Worm (Caenorhabditis elegans) whole organism, L1 larva: Measurements from ENCODE around the gene C09H10.9.

Experiments used
- aly-2 ChIP-seq: fragments of 150-350 bp; optimal IDR thresholded peaks from 2 replicates; lab custom pipeline; 2014; ENCODE audit warnings: missing biosample characterization, missing genetic modification characterization
- ama-1 ChIP-seq: fragments of 150-350 bp; optimal IDR thresholded peaks from 2 replicates; lab custom pipeline; 2014
- ceh-82 ChIP-seq, 3 experiments: fragments of 150-350 bp in 1 of 3; sonication (generic microtip) in 2 of 3; optimal IDR thresholded peaks; 2 replicates each; lab custom pipeline; 2014 to 2017; ENCODE audit warnings: missing biosample characterization in 3 of 3, missing genetic modification characterization in 3 of 3
- ces-1 ChIP-seq: fragments of 150-350 bp; optimal IDR thresholded peaks from 2 replicates; lab custom pipeline; 2014; ENCODE audit warnings: missing biosample characterization, missing genetic modification reagents, missing genetic modification characterization
- elt-3 ChIP-seq, 6 experiments: fragments of 150-350 bp in 1 of 6; sonication (generic microtip); optimal IDR thresholded peaks; 2 replicates each; lab custom pipeline; 2017 to 2018; ENCODE audit warnings: missing biosample characterization in 6 of 6, missing genetic modification characterization in 6 of 6, inconsistent platforms in 1 of 6
- fkh-4 ChIP-seq: sonication (generic microtip); optimal IDR thresholded peaks from 2 replicates; lab custom pipeline; 2016; ENCODE audit warnings: missing compliant biosample characterization, missing genetic modification characterization, borderline replicate concordance
- mdl-1 ChIP-seq, 2 experiments: fragments of 150-350 bp; optimal IDR thresholded peaks; 2 replicates each; lab custom pipeline; 2014 to 2017; ENCODE audit warnings: missing biosample characterization in 2 of 2, missing genetic modification characterization in 2 of 2, inconsistent platforms in 1 of 2
- nhr-47 ChIP-seq: sonication (generic microtip); optimal IDR thresholded peaks from 2 replicates; lab custom pipeline; 2016; ENCODE audit warnings: mild to moderate bottlenecking, missing genetic modification characterization, moderate library complexity, missing compliant biosample characterization
- nhr-77 ChIP-seq: fragments of 150-350 bp; optimal IDR thresholded peaks from 2 replicates; lab custom pipeline; 2014; ENCODE audit warnings: missing biosample characterization, missing genetic modification characterization
- rnt-1 ChIP-seq: sonication (generic microtip); optimal IDR thresholded peaks from 2 replicates; lab custom pipeline; 2016; ENCODE audit warnings: mild to moderate bottlenecking, missing genetic modification characterization, moderate library complexity, missing compliant biosample characterization

DNA sequence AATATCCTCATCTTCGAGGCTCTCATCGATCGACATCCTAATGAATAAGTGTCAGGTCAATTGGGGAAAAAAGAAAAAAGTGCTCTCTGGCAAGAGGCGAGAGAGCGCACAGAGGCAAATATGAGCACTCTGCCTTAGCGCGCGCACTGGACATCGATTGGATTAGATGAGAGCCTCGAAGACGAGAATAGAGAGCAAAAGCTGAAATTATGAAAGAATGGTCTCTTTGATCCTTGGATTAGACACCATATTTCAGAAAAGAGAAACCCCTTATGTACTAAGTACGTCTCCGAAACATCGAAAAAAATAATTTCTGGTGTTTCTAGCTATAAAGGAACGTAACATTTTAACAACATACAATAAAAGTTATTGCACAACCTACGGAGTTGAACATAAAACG is 49.0 kb upstream of the C09H10.9 start, which contains the start of gene F45E10.2:
- no peak for TF ChIP-seq rnt-1 (tag; lab: Kevin White, UChicago)
- TF ChIP-seq mdl-1 (tag; optimal IDR thresholded peaks at IDR 0.05; lab: Kevin White, UChicago): no peak
- TF ChIP-seq ceh-82 (tag; optimal IDR thresholded peaks at IDR 0.05; lab: Kevin White, UChicago): no peak
- no peak for TF ChIP-seq nhr-77 (tag; lab: Kevin White, UChicago)
- TF ChIP-seq nhr-47 (tag; lab: Kevin White, UChicago): no peak
- TF ChIP-seq elt-3 (tag; optimal IDR thresholded peaks at IDR 0.05; lab: Kevin White, UChicago): no peak
- no peak for TF ChIP-seq ama-1 (lab: Kevin White, UChicago)
- TF ChIP-seq aly-2 (tag; lab: Kevin White, UChicago): no peak
- TF ChIP-seq fkh-4 (tag; lab: Kevin White, UChicago): no peak
- TF ChIP-seq ces-1 (GFP tag; lab: Kevin White, UChicago): no peak
